Worm (Caenorhabditis elegans) whole organism, late embryonic: ENCODE data around the gene hmgr-1.

Source experiments
- F13H6.1 ChIP-seq: sonication (generic microtip); optimal IDR thresholded peaks from 2 replicates; lab custom pipeline; 2016; ENCODE audit warnings: missing genetic modification characterization, missing compliant biosample characterization
- Y22D7AL.16 ChIP-seq: sonication (generic microtip); optimal IDR thresholded peaks from 2 replicates; lab custom pipeline; 2016; ENCODE audit warnings: missing genetic modification characterization, missing compliant biosample characterization
- ama-1 ChIP-seq: fragments of 150-350 bp; optimal IDR thresholded peaks from 2 replicates; lab custom pipeline; 2014
- ceh-2 ChIP-seq: sonication (generic microtip); optimal IDR thresholded peaks from 2 replicates; lab custom pipeline; 2016; ENCODE audit warnings: missing genotype, missing genetic modification characterization, missing compliant biosample characterization
- ceh-22 ChIP-seq: sonication (generic microtip); optimal IDR thresholded peaks from 2 replicates; lab custom pipeline; 2017; ENCODE audit warnings: missing biosample characterization, missing genetic modification characterization
- ceh-24 ChIP-seq: sonication (generic microtip); optimal IDR thresholded peaks from 2 replicates; lab custom pipeline; 2016; ENCODE audit warnings: mild to moderate bottlenecking, missing genetic modification characterization, missing compliant biosample characterization
- ceh-30 ChIP-seq: fragments of 150-350 bp; optimal IDR thresholded peaks from 2 replicates; lab custom pipeline; 2014; ENCODE audit warnings: missing biosample characterization, missing genetic modification characterization
- ceh-48 ChIP-seq: sonication (generic microtip); optimal IDR thresholded peaks from 2 replicates; lab custom pipeline; 2016; ENCODE audit warnings: missing genetic modification characterization, inconsistent platforms, missing compliant biosample characterization
- dmd-4 ChIP-seq: sonication (generic microtip); optimal IDR thresholded peaks from 2 replicates; lab custom pipeline; 2016; ENCODE audit warnings: borderline replicate concordance, missing genetic modification characterization, missing compliant biosample characterization
- dve-1 ChIP-seq: sonication (generic microtip); optimal IDR thresholded peaks from 2 replicates; lab custom pipeline; 2017; ENCODE audit warnings: antibody characterized with exemption, mild to moderate bottlenecking, missing genetic modification characterization, missing compliant biosample characterization
- elt-2 ChIP-seq: sonication (generic microtip); optimal IDR thresholded peaks from 2 replicates; lab custom pipeline; 2016; ENCODE audit warnings: missing genetic modification reagents, missing genetic modification characterization, missing compliant biosample characterization
- elt-4 ChIP-seq: sonication (generic microtip); optimal IDR thresholded peaks from 2 replicates; lab custom pipeline; 2016; ENCODE audit warnings: missing genetic modification characterization, missing compliant biosample characterization
- ets-4 ChIP-seq: sonication (generic microtip); optimal IDR thresholded peaks from 2 replicates; lab custom pipeline; 2016; ENCODE audit warnings: missing genetic modification characterization, missing compliant biosample characterization
- hlh-15 ChIP-seq: sonication (generic microtip); optimal IDR thresholded peaks from 2 replicates; lab custom pipeline; 2016; ENCODE audit warnings: missing genetic modification characterization, missing compliant biosample characterization
- hlh-6 ChIP-seq: sonication (generic microtip); optimal IDR thresholded peaks from 2 replicates; lab custom pipeline; 2016; ENCODE audit warnings: missing genotype, missing genetic modification characterization, missing compliant biosample characterization
- hlh-8 ChIP-seq: sonication (generic microtip); optimal IDR thresholded peaks from 2 replicates; lab custom pipeline; 2016; ENCODE audit warnings: missing genotype, missing genetic modification characterization, missing compliant biosample characterization
- madf-2 ChIP-seq: sonication (generic microtip); optimal IDR thresholded peaks from 2 replicates; lab custom pipeline; 2017; ENCODE audit warnings: missing genetic modification characterization, missing compliant biosample characterization
- nhr-11 ChIP-seq: fragments of 150-350 bp; optimal IDR thresholded peaks from 2 replicates; lab custom pipeline; 2014; ENCODE audit warnings: missing biosample characterization, missing genetic modification characterization
- odd-2 ChIP-seq: sonication (generic microtip); optimal IDR thresholded peaks from 2 replicates; lab custom pipeline; 2017; ENCODE audit warnings: antibody characterized with exemption, mild to moderate bottlenecking, missing genetic modification characterization, missing compliant biosample characterization
- pag-3 ChIP-seq: sonication (generic microtip); optimal IDR thresholded peaks from 2 replicates; lab custom pipeline; 2016; ENCODE audit warnings: missing compliant biosample characterization, missing genetic modification characterization, borderline replicate concordance
- pat-9 ChIP-seq: fragments of 200-800 bp; sonication (Bioruptor generic); optimal IDR thresholded peaks from 2 replicates; lab custom pipeline; 2018; ENCODE audit warnings: mild to moderate bottlenecking, missing genetic modification characterization, moderate library complexity, missing compliant biosample characterization
- pax-1 ChIP-seq: fragments of 150-350 bp; optimal IDR thresholded peaks from 2 replicates; lab custom pipeline; 2014; ENCODE audit warnings: missing biosample characterization, missing genetic modification characterization
- pqm-1 ChIP-seq: sonication (generic microtip); optimal IDR thresholded peaks from 2 replicates; lab custom pipeline; 2016; ENCODE audit warnings: missing genetic modification characterization, missing compliant biosample characterization
- ref-2 ChIP-seq: sonication (generic microtip); optimal IDR thresholded peaks from 2 replicates; lab custom pipeline; 2016; ENCODE audit warnings: missing genetic modification characterization, missing compliant biosample characterization
- rnt-1 ChIP-seq: sonication (generic microtip); optimal IDR thresholded peaks from 2 replicates; lab custom pipeline; 2016; ENCODE audit warnings: missing genetic modification characterization, missing compliant biosample characterization
- sdc-2 ChIP-seq: sonication (generic microtip); optimal IDR thresholded peaks from 2 replicates; lab custom pipeline; 2016; ENCODE audit warnings: missing genotype, missing genetic modification characterization, missing compliant biosample characterization
- sox-4 ChIP-seq: sonication (generic microtip); optimal IDR thresholded peaks from 2 replicates; lab custom pipeline; 2017; ENCODE audit warnings: mild to moderate bottlenecking, missing genetic modification characterization, inconsistent platforms, missing compliant biosample characterization
- syd-9 ChIP-seq: sonication (generic microtip); optimal IDR thresholded peaks from 2 replicates; lab custom pipeline; 2016; ENCODE audit warnings: mild to moderate bottlenecking, missing genetic modification characterization, moderate library complexity, missing compliant biosample characterization
- tbx-2 ChIP-seq: sonication (generic microtip); optimal IDR thresholded peaks from 2 replicates; lab custom pipeline; 2016; ENCODE audit warnings: missing genetic modification characterization, missing compliant biosample characterization
- ttx-3 ChIP-seq: sonication (generic microtip); optimal IDR thresholded peaks from 2 replicates; lab custom pipeline; 2016; ENCODE audit warnings: missing genetic modification reagents, missing genetic modification characterization, missing compliant biosample characterization
- unc-3 ChIP-seq, 2 experiments: fragments of 200-800 bp in 1 of 2; sonication (Bioruptor generic) in 1 of 2; sonication (generic microtip) in 1 of 2; conservative IDR thresholded peaks in 1 of 2; optimal IDR thresholded peaks in 1 of 2; 2 replicates each; pipeline versions ENCODE4 v1.3.6 to Lab custom; 2016 to 2022; ENCODE audit warnings: missing compliant biosample characterization in 2 of 2, missing genetic modification characterization in 2 of 2, missing genetic modification reagents in 1 of 2
- zip-5 ChIP-seq: sonication (generic microtip); optimal IDR thresholded peaks from 2 replicates; lab custom pipeline; 2016; ENCODE audit warnings: missing genetic modification characterization, missing compliant biosample characterization
- ztf-16 ChIP-seq: sonication (generic microtip); optimal IDR thresholded peaks from 2 replicates; lab custom pipeline; 2017; ENCODE audit warnings: missing genetic modification characterization, missing compliant biosample characterization

Gene hmgr-1

ce11 chrIII:7358627-7359026 is 671 bp upstream of the hmgr-1 start:
- no peak for TF ChIP-seq ttx-3
- no peak for TF ChIP-seq ceh-48 (tag; lab: Kevin White, UChicago)
- TF ChIP-seq pag-3: no peak
- TF ChIP-seq madf-2 (tag; lab: Kevin White, UChicago): no peak
- no peak for TF ChIP-seq zip-5 (tag; lab: Kevin White, UChicago)
- TF ChIP-seq pax-1 (tag; lab: Kevin White, UChicago): no peak
- TF ChIP-seq hlh-8 (tag; lab: Kevin White, UChicago): no peak
- TF ChIP-seq Y22D7AL.16 (tag; lab: Kevin White, UChicago): no peak
- TF ChIP-seq sdc-2 (tag; lab: Kevin White, UChicago): no peak
- TF ChIP-seq ama-1 (lab: Kevin White, UChicago): no peak
- no peak for TF ChIP-seq tbx-2
- TF ChIP-seq sox-4 (tag; lab: Kevin White, UChicago): no peak
- TF ChIP-seq unc-3 (GFP tag; conservative IDR thresholded peaks at IDR 0.05; lab: Robert Waterston, UW): no peak
- no peak for TF ChIP-seq unc-3 (tag; optimal IDR thresholded peaks at IDR 0.05; lab: Kevin White, UChicago)
- TF ChIP-seq ets-4: no peak

ce11 chrIII:7365602-7366001 is 6.3 kb downstream of the hmgr-1 start, which contains the start of gene F08F8.11:
Gene F08F8.11, plus strand, starts transcription at chrIII:7365902.
- TF ChIP-seq ceh-22 (tag; lab: Kevin White, UChicago): no peak
- no peak for TF ChIP-seq pax-1 (tag; lab: Kevin White, UChicago)
- no peak for TF ChIP-seq dve-1 (tag; lab: Kevin White, UChicago)
- no peak for TF ChIP-seq ztf-16
- no peak for TF ChIP-seq sox-4 (tag; lab: Kevin White, UChicago)
- TF ChIP-seq pqm-1 (tag; lab: Kevin White, UChicago): no peak
- TF ChIP-seq ets-4: no peak
- no peak for TF ChIP-seq hlh-6 (tag; lab: Kevin White, UChicago)
- TF ChIP-seq elt-4 (tag; lab: Kevin White, UChicago): no peak
- TF ChIP-seq pat-9 (tag; lab: Kevin White, UChicago): no peak
- TF ChIP-seq Y22D7AL.16 (tag; lab: Kevin White, UChicago): no peak
- no peak for TF ChIP-seq ceh-2
- no peak for TF ChIP-seq syd-9 (tag; lab: Kevin White, UChicago)
- TF ChIP-seq ceh-48 (tag; lab: Kevin White, UChicago): no peak
- TF ChIP-seq ceh-30 (tag; lab: Kevin White, UChicago): no peak

- TF ChIP-seq F13H6.1 (tag; lab: Kevin White, UChicago) (no peak), hlh-15 (tag; lab: Kevin White, UChicago) (no peak), pat-9 (tag; lab: Kevin White, UChicago) (no peak), ztf-16 (no peak), nhr-11 (tag; lab: Kevin White, UChicago) (no peak), elt-2 (no peak), odd-2 (tag; lab: Kevin White, UChicago) (no peak), rnt-1 (tag; lab: Kevin White, UChicago) (no peak), ceh-48 (tag; lab: Kevin White, UChicago) (no peak), dmd-4 (tag; lab: Kevin White, UChicago) (no peak), sox-4 (tag; lab: Kevin White, UChicago) (no peak), ceh-24 (tag; lab: Kevin White, UChicago) (no peak)
Observed at ce11 chrIII:7367012-7367760, 7.9 kb downstream of the hmgr-1 start, which contains the start of the genes T20B12.5 and T20B12.4. Gene T20B12.5, minus strand, starts transcription at chrIII:7367112. Gene T20B12.4, plus strand, starts transcription at chrIII:7367710.

ce11 chrIII:7369394-7370024 is 10.2 kb downstream of the hmgr-1 start:
- TF ChIP-seq ceh-48 (tag; lab: Kevin White, UChicago): no peak
- no peak for TF ChIP-seq ref-2 (tag; lab: Kevin White, UChicago)
- TF ChIP-seq zip-5 (tag; lab: Kevin White, UChicago): no peak
- no peak for TF ChIP-seq ztf-16
- TF ChIP-seq sdc-2 (tag; lab: Kevin White, UChicago): no peak
